Worm (Caenorhabditis elegans) whole organism, midembryonic: Measurements from ENCODE around the gene math-6.

Experiments used
- flt-1 ChIP-seq: fragments of 200-800 bp; sonication (Bioruptor generic); IDR thresholded peaks from 2 replicates; pipeline ENCODE4 v1.3.6; 2022; ENCODE audit warnings: missing genetic modification characterization, missing compliant biosample characterization
- ztf-23 ChIP-seq: fragments of 200-800 bp; sonication (Bioruptor generic); IDR thresholded peaks from 2 replicates; pipeline ENCODE4 v1.3.6; 2022; ENCODE audit warnings: missing genetic modification reagents, missing genetic modification characterization, missing compliant biosample characterization
- ztf-29 ChIP-seq: fragments of 200-800 bp; sonication (Bioruptor generic); IDR thresholded peaks from 2 replicates; pipeline ENCODE4 v1.3.6; 2022; ENCODE audit warnings: missing genetic modification reagents, missing genetic modification characterization, missing compliant biosample characterization

- TF ChIP-seq ztf-23 (no peak), ztf-29 (GFP tag; lab: Robert Waterston, UW) (no peak), flt-1 (no peak)
Observed at ce11 chrII:1890682-1891081, 6.1 kb upstream of the math-6 start, which contains the start of gene math-9.
